Fruit fly (Drosophila melanogaster) S2 (cell line): ENCODE measurements around the gene Mabi.
"Not testable (repeated sequence)": the region's sequence is repeated elsewhere in the genome, so short reads cannot be mapped to it uniquely, and the experiment has no call there.

ENCODE experiments used
- CG8478 ChIP-seq: fragments of >200 bp; optimal IDR thresholded peaks from 2 replicates; lab custom pipeline; 2018
- CTCF ChIP-seq, 2 experiments: fragments of >200 bp; optimal IDR thresholded peaks; 2 replicates each; lab custom pipeline; 2018

- not testable (repeated sequence) for TF ChIP-seq CG8478 (lab: Kevin White, UChicago); CTCF (optimal IDR thresholded peaks at IDR 0.05; lab: Kevin White, UChicago)
These were observed 22.6 kb downstream of the Mabi start, which contains the start of gene CG15482 for dm6 chr2L:13211764-13212265.
